Worm (Caenorhabditis elegans) whole organism, L1 larva: ENCODE measurements around the gene C05E7.3.

Experiments used
- C04F5.9 ChIP-seq: sonication (generic microtip); optimal IDR thresholded peaks from 2 replicates; lab custom pipeline; 2016; ENCODE audit warnings: missing genetic modification characterization, missing compliant biosample characterization
- C34B4.2 ChIP-seq: sonication (generic microtip); optimal IDR thresholded peaks from 2 replicates; lab custom pipeline; 2017; ENCODE audit warnings: mild to moderate bottlenecking, missing genetic modification characterization, missing compliant biosample characterization
- F16B12.6 ChIP-seq: fragments of 150-350 bp; optimal IDR thresholded peaks from 2 replicates; lab custom pipeline; 2014; ENCODE audit warnings: missing biosample characterization, missing genetic modification characterization
- Y116A8C.19 ChIP-seq: sonication (generic microtip); optimal IDR thresholded peaks from 2 replicates; lab custom pipeline; 2016; ENCODE audit warnings: missing compliant biosample characterization, missing genetic modification characterization, borderline replicate concordance
- alr-1 ChIP-seq: fragments of 200-800 bp; sonication (Bioruptor generic); optimal IDR thresholded peaks from 2 replicates; lab custom pipeline; 2018; ENCODE audit warnings: borderline replicate concordance, mild to moderate bottlenecking, missing genetic modification characterization, missing compliant biosample characterization
- aly-2 ChIP-seq: fragments of 150-350 bp; optimal IDR thresholded peaks from 2 replicates; lab custom pipeline; 2014; ENCODE audit warnings: missing biosample characterization, missing genetic modification characterization
- ama-1 ChIP-seq: fragments of 150-350 bp; optimal IDR thresholded peaks from 2 replicates; lab custom pipeline; 2014
- blmp-1 ChIP-seq: fragments of 150-350 bp; optimal IDR thresholded peaks from 2 replicates; lab custom pipeline; 2014; ENCODE audit warnings: missing biosample characterization, missing genetic modification characterization
- ceh-63 ChIP-seq: fragments of 200-800 bp; sonication (Bioruptor generic); optimal IDR thresholded peaks from 2 replicates; lab custom pipeline; 2018; ENCODE audit warnings: mild to moderate bottlenecking, missing genetic modification characterization, missing compliant biosample characterization
- ceh-8 ChIP-seq: fragments of 200-800 bp; sonication (Bioruptor generic); optimal IDR thresholded peaks from 2 replicates; lab custom pipeline; 2018; ENCODE audit warnings: mild to moderate bottlenecking, missing genetic modification characterization, moderate library complexity, missing compliant biosample characterization
- ceh-88 ChIP-seq: fragments of 200-800 bp; sonication (Bioruptor generic); IDR thresholded peaks from 2 replicates; pipeline ENCODE4 v1.3.6; 2022; ENCODE audit warnings: missing genetic modification characterization, missing compliant biosample characterization
- ceh-90 ChIP-seq: sonication (generic microtip); optimal IDR thresholded peaks from 2 replicates; lab custom pipeline; 2016; ENCODE audit warnings: missing genetic modification characterization, missing compliant biosample characterization
- dsc-1 ChIP-seq: sonication (generic microtip); optimal IDR thresholded peaks from 2 replicates; lab custom pipeline; 2016; ENCODE audit warnings: mild to moderate bottlenecking, missing genetic modification characterization, missing compliant biosample characterization
- efl-1 ChIP-seq, 4 experiments: fragments of 150-350 bp; optimal IDR thresholded peaks in 3 of 4; peaks in 1 of 4; 1 replicate in 1 of 4; 2 replicates in 3 of 4; lab custom pipeline; 2014; ENCODE audit warnings: missing biosample characterization in 2 of 4, missing genetic modification characterization in 2 of 4, missing genetic modification reagents in 2 of 4
- efl-3 ChIP-seq: fragments of 200-800 bp; sonication (Bioruptor generic); optimal IDR thresholded peaks from 2 replicates; lab custom pipeline; 2018; ENCODE audit warnings: mild to moderate bottlenecking, missing genetic modification characterization, missing compliant biosample characterization
- egl-13 ChIP-seq: sonication (generic microtip); optimal IDR thresholded peaks from 2 replicates; lab custom pipeline; 2016; ENCODE audit warnings: missing genotype, missing genetic modification reagents, missing genetic modification characterization, missing compliant biosample characterization
- egl-27 ChIP-seq, 2 experiments: fragments of 150-350 bp in 1 of 2; sonication (generic microtip); optimal IDR thresholded peaks; 3 replicates each; lab custom pipeline; 2017 to 2018; ENCODE audit warnings: missing biosample characterization in 2 of 2, missing genetic modification characterization in 2 of 2, missing genetic modification reagents in 2 of 2
- elt-3 ChIP-seq, 6 experiments: fragments of 150-350 bp in 1 of 6; sonication (generic microtip); optimal IDR thresholded peaks; 2 replicates each; lab custom pipeline; 2017 to 2018; ENCODE audit warnings: missing biosample characterization in 6 of 6, missing genetic modification characterization in 6 of 6, inconsistent platforms in 1 of 6
- ets-5 ChIP-seq: fragments of 200-800 bp; sonication (Bioruptor generic); IDR thresholded peaks from 2 replicates; pipeline ENCODE4 v1.3.6; 2022; ENCODE audit warnings: missing genetic modification characterization, missing compliant biosample characterization
- fkh-8 ChIP-seq: sonication (generic microtip); optimal IDR thresholded peaks from 2 replicates; lab custom pipeline; 2016; ENCODE audit warnings: mild to moderate bottlenecking, missing genetic modification characterization, missing compliant biosample characterization
- fos-1 ChIP-seq: fragments of 150-350 bp; optimal IDR thresholded peaks from 2 replicates; lab custom pipeline; 2014; ENCODE audit warnings: missing biosample characterization, missing genetic modification characterization
- hlh-4 ChIP-seq: sonication (generic microtip); optimal IDR thresholded peaks from 2 replicates; lab custom pipeline; 2016; ENCODE audit warnings: mild to moderate bottlenecking, missing genetic modification characterization, missing compliant biosample characterization
- isw-1 ChIP-seq: fragments of 200-800 bp; sonication (Bioruptor generic); IDR thresholded peaks from 2 replicates; pipeline ENCODE4 v1.3.6; 2022; ENCODE audit warnings: missing genetic modification characterization, missing compliant biosample characterization
- lin-13 ChIP-seq: fragments of 150-350 bp; optimal IDR thresholded peaks from 2 replicates; lab custom pipeline; 2014; ENCODE audit warnings: missing biosample characterization, missing genetic modification reagents, missing genetic modification characterization
- lin-15B ChIP-seq: fragments of 150-350 bp; sonication (generic microtip); optimal IDR thresholded peaks from 3 replicates; lab custom pipeline; 2014; ENCODE audit warnings: missing biosample characterization, missing genetic modification characterization
- lin-35 ChIP-seq, 2 experiments: fragments of 150-350 bp; optimal IDR thresholded peaks; 2 replicates each; lab custom pipeline; 2014; ENCODE audit warnings: missing biosample characterization in 2 of 2, missing genetic modification characterization in 2 of 2, missing genetic modification reagents in 2 of 2
- lin-39 ChIP-seq: fragments of 150-350 bp; optimal IDR thresholded peaks from 2 replicates; lab custom pipeline; 2014; ENCODE audit warnings: missing biosample characterization, missing genetic modification reagents, missing genetic modification characterization
- lir-3 ChIP-seq: sonication (generic microtip); optimal IDR thresholded peaks from 2 replicates; lab custom pipeline; 2016; ENCODE audit warnings: mild to moderate bottlenecking, missing genetic modification characterization, moderate library complexity, missing compliant biosample characterization; ENCODE audit not compliant: poor library complexity
- mab-9 ChIP-seq: fragments of 200-800 bp; sonication (Bioruptor generic); IDR thresholded peaks from 2 replicates; pipeline ENCODE4 v1.3.6; 2022; ENCODE audit warnings: missing genetic modification reagents, missing genetic modification characterization, missing compliant biosample characterization
- mef-2 ChIP-seq: fragments of 150-350 bp; optimal IDR thresholded peaks from 2 replicates; lab custom pipeline; 2014; ENCODE audit warnings: missing biosample characterization, missing genetic modification characterization
- mep-1 ChIP-seq: fragments of 150-350 bp; optimal IDR thresholded peaks from 2 replicates; lab custom pipeline; 2014; ENCODE audit warnings: missing biosample characterization, missing genetic modification characterization
- nhr-11 ChIP-seq: fragments of 150-350 bp; optimal IDR thresholded peaks from 2 replicates; lab custom pipeline; 2014; ENCODE audit warnings: missing biosample characterization, missing genetic modification characterization
- nhr-12 ChIP-seq: sonication (generic microtip); optimal IDR thresholded peaks from 2 replicates; lab custom pipeline; 2017; ENCODE audit warnings: missing biosample characterization, missing genetic modification characterization
- nhr-20 ChIP-seq: sonication (generic microtip); optimal IDR thresholded peaks from 2 replicates; lab custom pipeline; 2016; ENCODE audit warnings: mild to moderate bottlenecking, missing genetic modification characterization, missing compliant biosample characterization
- nhr-28 ChIP-seq: fragments of 150-350 bp; optimal IDR thresholded peaks from 2 replicates; lab custom pipeline; 2014; ENCODE audit warnings: missing biosample characterization, missing genetic modification characterization
- nhr-47 ChIP-seq: sonication (generic microtip); optimal IDR thresholded peaks from 2 replicates; lab custom pipeline; 2016; ENCODE audit warnings: mild to moderate bottlenecking, missing genetic modification characterization, moderate library complexity, missing compliant biosample characterization
- nhr-71 ChIP-seq: sonication (generic microtip); optimal IDR thresholded peaks from 2 replicates; lab custom pipeline; 2016; ENCODE audit warnings: mild to moderate bottlenecking, missing genetic modification characterization, moderate library complexity, missing compliant biosample characterization
- nhr-85 ChIP-seq: sonication (generic microtip); peaks from one replicate; lab custom pipeline; 2016; ENCODE audit warnings: missing genetic modification characterization, inconsistent platforms, missing compliant biosample characterization
- nhr-90 ChIP-seq: sonication (generic microtip); optimal IDR thresholded peaks from 2 replicates; lab custom pipeline; 2016; ENCODE audit warnings: mild to moderate bottlenecking, missing genetic modification characterization, missing compliant biosample characterization; ENCODE audit not compliant: poor library complexity
- pqm-1 ChIP-seq: sonication (generic microtip); optimal IDR thresholded peaks from 3 replicates; lab custom pipeline; 2017; ENCODE audit warnings: missing biosample characterization, missing genetic modification characterization
- snu-23 ChIP-seq: sonication (generic microtip); optimal IDR thresholded peaks from 2 replicates; lab custom pipeline; 2016; ENCODE audit warnings: missing genetic modification characterization, missing compliant biosample characterization
- sptf-1 ChIP-seq: fragments of 150-350 bp; optimal IDR thresholded peaks from 2 replicates; lab custom pipeline; 2014; ENCODE audit warnings: missing biosample characterization, missing genetic modification characterization
- sup-37 ChIP-seq: fragments of 200-800 bp; sonication (Bioruptor generic); optimal IDR thresholded peaks from 2 replicates; lab custom pipeline; 2018; ENCODE audit warnings: mild to moderate bottlenecking, missing genetic modification characterization, missing compliant biosample characterization
- swsn-7 ChIP-seq: sonication (generic microtip); optimal IDR thresholded peaks from 2 replicates; lab custom pipeline; 2016; ENCODE audit warnings: missing genetic modification characterization, missing compliant biosample characterization
- tbx-2 ChIP-seq: sonication (generic microtip); optimal IDR thresholded peaks from 2 replicates; lab custom pipeline; 2016; ENCODE audit warnings: missing genetic modification characterization, missing compliant biosample characterization
- tlp-1 ChIP-seq: fragments of 150-350 bp; optimal IDR thresholded peaks from 2 replicates; lab custom pipeline; 2014; ENCODE audit warnings: missing biosample characterization, missing genetic modification characterization
- unc-130 ChIP-seq: fragments of 150-350 bp; optimal IDR thresholded peaks from 2 replicates; lab custom pipeline; 2017; ENCODE audit warnings: missing biosample characterization, missing genetic modification characterization, inconsistent platforms
- unc-62 ChIP-seq: fragments of 150-350 bp; optimal IDR thresholded peaks from 2 replicates; lab custom pipeline; 2014; ENCODE audit warnings: missing biosample characterization, missing genetic modification reagents, missing genetic modification characterization
- unc-86 ChIP-seq: sonication (generic microtip); optimal IDR thresholded peaks from 2 replicates; lab custom pipeline; 2016; ENCODE audit warnings: missing genetic modification characterization, missing compliant biosample characterization
- unc-98 ChIP-seq: fragments of 200-800 bp; sonication (Bioruptor generic); IDR thresholded peaks from 2 replicates; pipeline ENCODE4 v1.3.6; 2022; ENCODE audit warnings: missing genetic modification characterization, missing compliant biosample characterization
- vab-15 ChIP-seq: sonication (generic microtip); optimal IDR thresholded peaks from 2 replicates; lab custom pipeline; 2017; ENCODE audit warnings: missing genotype, mild to moderate bottlenecking, missing genetic modification characterization, missing compliant biosample characterization
- zag-1 ChIP-seq: fragments of 150-350 bp; optimal IDR thresholded peaks from 2 replicates; lab custom pipeline; 2014; ENCODE audit warnings: missing biosample characterization, missing genetic modification characterization
- ztf-4 ChIP-seq: fragments of 150-350 bp; optimal IDR thresholded peaks from 2 replicates; lab custom pipeline; 2014; ENCODE audit warnings: missing biosample characterization, missing genetic modification characterization

The C05E7.3 gene

DNA sequence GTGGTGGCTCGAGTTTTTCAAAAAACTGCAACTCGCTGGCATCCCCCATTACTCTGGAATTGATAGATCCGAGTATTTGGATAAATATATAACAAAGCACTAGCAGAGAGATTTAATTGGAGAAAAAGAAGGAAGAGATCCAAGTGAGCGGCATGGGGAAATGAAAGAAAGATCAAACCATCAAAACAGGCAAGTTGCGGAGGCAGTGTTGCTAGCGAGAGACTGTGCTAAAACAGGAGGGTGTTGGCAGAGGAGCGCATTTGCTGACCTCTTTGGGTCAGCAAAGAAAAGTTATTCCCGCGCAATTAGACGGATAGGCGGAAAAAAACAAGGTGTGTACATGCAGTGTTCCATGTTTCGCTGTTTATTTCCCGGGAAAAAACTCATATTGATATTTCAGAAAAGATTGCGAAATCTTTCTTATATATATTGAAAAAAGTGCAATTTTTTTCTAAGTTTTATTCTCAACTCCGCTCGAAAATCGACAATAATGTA, 29.2 kb upstream of the C05E7.3 start, which contains the start of gene ppk-3:
TSS of gene ppk-3 (minus strand) at position 51 of the 495 bp plus-strand sequence.
- TF ChIP-seq tlp-1 (tag; lab: Kevin White, UChicago) (no peak), ceh-63 (GFP tag; lab: Kevin White, UChicago) (no peak), ama-1 (lab: Kevin White, UChicago) (no peak), aly-2 (tag; lab: Kevin White, UChicago) (no peak), blmp-1 (peak; percentile 88), alr-1 (tag; lab: Kevin White, UChicago) (no peak), unc-86 (peak; percentile 78), pqm-1 (tag; lab: Kevin White, UChicago) (no peak), elt-3 (tag; optimal IDR thresholded peaks at IDR 0.05; lab: Kevin White, UChicago) (peak in 5 of 6 experiments; percentile 50 to 87 (median 64)), isw-1 (GFP tag; lab: Robert Waterston, UW) (peak; percentile 73), snu-23 (GFP tag; lab: Kevin White, UChicago) (peak; percentile 94), ztf-4 (tag; lab: Kevin White, UChicago) (peak; percentile 84), mab-9 (GFP tag; lab: Robert Waterston, UW) (peak; percentile 36), vab-15 (tag; lab: Kevin White, UChicago) (peak; percentile 62), nhr-28 (tag; lab: Kevin White, UChicago) (no peak), nhr-85 (tag; lab: Kevin White, UChicago) (peak; percentile 92), C04F5.9 (tag; lab: Kevin White, UChicago) (peak; percentile 59), Y116A8C.19 (tag; lab: Kevin White, UChicago) (no peak), sptf-1 (tag; lab: Kevin White, UChicago) (no peak), egl-27 (tag; optimal IDR thresholded peaks at IDR 0.05; lab: Kevin White, UChicago) (no peak), F16B12.6 (tag; lab: Kevin White, UChicago) (peak; percentile 54), fkh-8 (tag; lab: Kevin White, UChicago) (peak; percentile 74), nhr-20 (tag; lab: Kevin White, UChicago) (peak; percentile 93), fos-1 (tag; lab: Kevin White, UChicago) (peak; percentile 72), nhr-11 (peak; percentile 67), nhr-90 (tag; lab: Kevin White, UChicago) (peak; percentile 87), efl-3 (GFP tag; lab: Kevin White, UChicago) (no peak), C34B4.2 (no peak), swsn-7 (tag; lab: Kevin White, UChicago) (peak; percentile 89), nhr-47 (tag; lab: Kevin White, UChicago) (peak; percentile 88), ceh-88 (GFP tag; lab: Robert Waterston, UW) (peak; percentile 61), egl-13 (tag; lab: Kevin White, UChicago) (peak; percentile 63), mep-1 (tag; lab: Kevin White, UChicago) (peak; percentile 93), nhr-71 (tag; lab: Kevin White, UChicago) (peak; percentile 96), hlh-4 (tag; lab: Kevin White, UChicago) (no peak), unc-62 (GFP tag; lab: Kevin White, UChicago) (no peak), ceh-8 (GFP tag; lab: Kevin White, UChicago) (peak; percentile 49), lin-13 (GFP tag; lab: Kevin White, UChicago) (peak; percentile 85), ceh-90 (tag; lab: Kevin White, UChicago) (no peak), nhr-12 (tag; lab: Kevin White, UChicago) (no peak), ets-5 (GFP tag; lab: Robert Waterston, UW) (no peak), efl-1 (optimal IDR thresholded peaks at IDR 0.05; lab: Kevin White, UChicago) (peak; percentile 74 to 85), efl-1 (GFP tag; optimal IDR thresholded peaks at IDR 0.05 in 1 of 2; lab: Kevin White, UChicago) (peak; percentile 59 to 97), sup-37 (GFP tag; lab: Kevin White, UChicago) (peak; percentile 56), mef-2 (tag; lab: Kevin White, UChicago) (no peak), dsc-1 (tag; lab: Kevin White, UChicago) (peak; percentile 89), lir-3 (tag; lab: Kevin White, UChicago) (peak; percentile 66), zag-1 (no peak), unc-98 (GFP tag; lab: Robert Waterston, UW) (no peak), unc-130 (tag; lab: Kevin White, UChicago) (peak; percentile 79), lin-39 (peak; percentile 81), lin-35 (GFP tag; optimal IDR thresholded peaks at IDR 0.05; lab: Kevin White, UChicago) (peak; percentile 84 to 88), lin-15B (tag; lab: Kevin White, UChicago) (peak; percentile 68), tbx-2 (tag; lab: Kevin White, UChicago) (peak; percentile 86)
